Fruit fly (Drosophila melanogaster): ENCODE data around the gene Mtr3.

DNA sequence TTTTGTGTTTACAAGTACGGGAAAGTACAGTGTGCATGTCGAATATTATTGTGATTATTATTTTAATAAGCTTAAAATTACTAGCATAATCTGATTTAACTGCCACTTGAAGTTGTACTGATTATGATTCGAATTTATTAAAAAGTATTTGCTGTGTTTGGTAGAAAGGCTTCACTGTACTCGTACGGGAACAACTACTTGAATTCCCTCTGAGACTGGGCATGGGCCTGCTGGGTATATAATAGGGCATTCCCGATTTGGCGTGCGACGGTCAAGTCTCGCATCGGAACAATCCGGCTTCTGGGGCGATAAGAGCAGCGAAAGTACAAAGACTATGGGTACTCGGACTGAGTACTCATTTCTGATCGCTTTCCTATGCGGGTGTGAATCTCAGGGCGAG, 43.8 kb downstream of the Mtr3 start:
- TF ChIP-seq Eip93F (GFP tag; optimal IDR thresholded peaks at IDR 0.05) = no peak
- peak; percentile 41 for TF ChIP-seq Sox14 (GFP tag; optimal IDR thresholded peaks at IDR 0.05)
- peak; percentile 36 for TF ChIP-seq Met (GFP tag; optimal IDR thresholded peaks at IDR 0.05)

Data from whole organism, prepupa.